Fruit fly (Drosophila melanogaster): Measurements from ENCODE around the gene Mst87F.

Mst87F gene

dm6 chr3R:13827953-13828922 lies at the start of gene Mst87F:
Gene Mst87F (minus strand): TSS chr3R:13828008.
- TF ChIP-seq rn (GFP tag; IDR thresholded peaks at IDR 0.05), result no peak
- no peak for TF ChIP-seq CG4496 (GFP tag; IDR thresholded peaks at IDR 0.05)
- no peak for TF ChIP-seq CG12605 (GFP tag; IDR thresholded peaks at IDR 0.05)
- TF ChIP-seq CG8159 (tag; optimal IDR thresholded peaks at IDR 0.05), result no peak
- TF ChIP-seq fd96Ca (GFP tag; IDR thresholded peaks at IDR 0.05), result no peak
- TF ChIP-seq CG17806 (tag; optimal IDR thresholded peaks at IDR 0.05), result no peak
- TF ChIP-seq EcR (GFP tag; optimal IDR thresholded peaks at IDR 0.05), result peak; percentile 84

- TF ChIP-seq CG34367 (tag; optimal IDR thresholded peaks at IDR 0.05), result no peak
- TF ChIP-seq EcR (GFP tag; optimal IDR thresholded peaks at IDR 0.05), result no peak
- no peak for TF ChIP-seq CG12605 (GFP tag; IDR thresholded peaks at IDR 0.05)
- TF ChIP-seq fd96Ca (GFP tag; IDR thresholded peaks at IDR 0.05), result peak; percentile 26; the same call in 1 of the 3 replicates
- TF ChIP-seq CG4496 (GFP tag; IDR thresholded peaks at IDR 0.05), result 0 out of 3 replicates have a peak, but pooled peaks have one; percentile 10
Observed at dm6 chr3R:13877125-13877524, 49.3 kb upstream of the Mst87F start.

dm6 chr3R:13875438-13875861 lies 47.6 kb upstream of the Mst87F start:
- TF ChIP-seq Pif1A (GFP tag; optimal IDR thresholded peaks at IDR 0.05) (no peak), CG17806 (tag; optimal IDR thresholded peaks at IDR 0.05) (peak; percentile 48), D1 (tag; optimal IDR thresholded peaks at IDR 0.05) (no peak), Snoo (tag; optimal IDR thresholded peaks at IDR 0.05) (no peak), rn (GFP tag; IDR thresholded peaks at IDR 0.05) (no peak), gl (tag; optimal IDR thresholded peaks at IDR 0.05) (no peak), Pif1B (GFP tag; optimal IDR thresholded peaks at IDR 0.05) (no peak), CG14655 (GFP tag; optimal IDR thresholded peaks at IDR 0.05) (peak; percentile 73), CG12605 (GFP tag; IDR thresholded peaks at IDR 0.05) (no peak), fd96Ca (GFP tag; IDR thresholded peaks at IDR 0.05) (no peak), CG10348 (GFP tag; IDR thresholded peaks at IDR 0.05) (no peak), CG9948 (tag; optimal IDR thresholded peaks at IDR 0.05) (peak; percentile 75), CG4496 (GFP tag; IDR thresholded peaks at IDR 0.05) (no peak), CG13204 (GFP tag; optimal IDR thresholded peaks at IDR 0.05) (no peak), CG32121 (GFP tag; IDR thresholded peaks at IDR 0.05) (no peak), Ets98B (GFP tag; IDR thresholded peaks at IDR 0.05) (no peak), CG8301 (tag; optimal IDR thresholded peaks at IDR 0.05) (peak; percentile 12), EcR (GFP tag; optimal IDR thresholded peaks at IDR 0.05) (no peak), CG8159 (tag; optimal IDR thresholded peaks at IDR 0.05) (peak; percentile 77), CG15710 (tag; optimal IDR thresholded peaks at IDR 0.05) (peak; percentile 63), CG34367 (tag; optimal IDR thresholded peaks at IDR 0.05) (peak; percentile 36)

DNA sequence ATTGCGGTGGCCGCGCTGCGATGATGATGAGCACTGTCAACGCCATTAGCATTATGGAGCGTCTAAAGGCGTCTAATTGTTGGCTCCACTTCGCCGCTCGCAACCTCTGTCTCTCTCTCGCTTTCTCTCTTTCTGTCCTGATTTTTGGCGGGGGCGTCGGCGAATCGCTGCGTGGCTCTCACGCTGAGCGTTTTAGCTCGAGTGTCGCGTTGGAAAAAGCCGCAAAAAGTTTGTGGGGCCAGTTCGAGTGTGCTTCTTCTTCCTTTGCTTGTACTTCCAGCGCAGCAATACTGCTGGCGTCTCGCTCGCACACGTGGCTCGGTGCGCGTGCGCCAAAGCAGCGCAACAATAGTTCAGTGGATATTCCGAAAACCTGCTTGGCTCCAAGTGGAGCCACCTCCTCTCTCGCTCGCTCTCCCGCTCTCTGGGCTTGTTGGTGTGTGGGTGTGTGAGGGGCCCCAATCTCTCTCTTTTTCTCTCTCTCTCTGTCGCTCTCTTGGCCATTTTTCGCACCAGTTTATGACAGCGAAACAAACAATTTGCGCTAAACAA lies 47.1 kb upstream of the Mst87F start, which contains the start of gene E5:
Gene E5, minus strand, starts transcription at position 51 of the 552 bp plus-strand sequence.
- TF ChIP-seq fd96Ca (GFP tag; IDR thresholded peaks at IDR 0.05), result peak; percentile 51; the same call in 1 of the 3 replicates
- peak; percentile 48; the same call in 2 of the 3 replicates for TF ChIP-seq CG4496 (GFP tag; IDR thresholded peaks at IDR 0.05)
- TF ChIP-seq Ets98B (GFP tag; IDR thresholded peaks at IDR 0.05), result 0 out of 2 replicates have a peak, but pooled peaks have one; percentile 24
- TF ChIP-seq rn (GFP tag; IDR thresholded peaks at IDR 0.05), result no peak
- TF ChIP-seq CG10348 (GFP tag; IDR thresholded peaks at IDR 0.05), result no peak

- TF ChIP-seq CG14655 (GFP tag; optimal IDR thresholded peaks at IDR 0.05) (no peak), CG32121 (GFP tag; IDR thresholded peaks at IDR 0.05) (no peak), CG8159 (tag; optimal IDR thresholded peaks at IDR 0.05) (no peak), CG8301 (tag; optimal IDR thresholded peaks at IDR 0.05) (no peak), CG13204 (GFP tag; optimal IDR thresholded peaks at IDR 0.05) (no peak), Snoo (tag; optimal IDR thresholded peaks at IDR 0.05) (no peak), CG17806 (tag; optimal IDR thresholded peaks at IDR 0.05) (no peak), CG9948 (tag; optimal IDR thresholded peaks at IDR 0.05) (no peak), fd96Ca (GFP tag; IDR thresholded peaks at IDR 0.05) (no peak), rn (GFP tag; IDR thresholded peaks at IDR 0.05) (no peak), CG12605 (GFP tag; IDR thresholded peaks at IDR 0.05) (no peak), EcR (GFP tag; optimal IDR thresholded peaks at IDR 0.05) (no peak), gl (tag; optimal IDR thresholded peaks at IDR 0.05) (no peak)
Observed at dm6 chr3R:13872161-13872560, 44.4 kb upstream of the Mst87F start.

DNA sequence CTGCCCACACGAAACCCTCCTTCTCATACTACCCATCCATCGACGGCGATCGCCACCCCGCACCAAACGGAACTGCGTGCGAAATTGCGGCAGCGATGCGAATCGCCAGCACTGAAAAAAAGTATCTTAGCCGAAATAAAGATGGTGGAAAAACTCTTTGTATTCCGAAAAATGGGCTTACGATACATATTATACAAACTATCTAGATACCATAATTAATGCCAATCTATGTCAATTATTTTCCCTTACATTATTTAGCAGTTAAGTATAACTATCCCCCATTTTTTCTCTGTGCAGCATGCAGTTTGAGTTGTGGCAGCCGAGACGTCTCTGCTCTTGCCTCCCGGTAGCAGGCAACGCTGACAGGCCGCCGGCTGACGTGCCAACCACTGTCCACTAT lies 34.0 kb upstream of the Mst87F start:
- TF ChIP-seq Snoo (tag; optimal IDR thresholded peaks at IDR 0.05), result peak; percentile 58
- TF ChIP-seq CG14655 (GFP tag; optimal IDR thresholded peaks at IDR 0.05), result peak; percentile 72
- TF ChIP-seq EcR (GFP tag; optimal IDR thresholded peaks at IDR 0.05), result no peak
- peak; percentile 54 for TF ChIP-seq CG34367 (tag; optimal IDR thresholded peaks at IDR 0.05)
- TF ChIP-seq CG4496 (GFP tag; IDR thresholded peaks at IDR 0.05), result no peak; the same call in 2 of the 3 replicates
- peak; percentile 57 for TF ChIP-seq Ets98B (GFP tag; IDR thresholded peaks at IDR 0.05)
- no peak for TF ChIP-seq rn (GFP tag; IDR thresholded peaks at IDR 0.05)
- TF ChIP-seq Pif1B (GFP tag; optimal IDR thresholded peaks at IDR 0.05), result peak; percentile 9
- peak; percentile 63 for TF ChIP-seq CG15710 (tag; optimal IDR thresholded peaks at IDR 0.05)
- TF ChIP-seq gl (tag; optimal IDR thresholded peaks at IDR 0.05), result no peak
- TF ChIP-seq CG8301 (tag; optimal IDR thresholded peaks at IDR 0.05), result peak; percentile 57
- TF ChIP-seq fd96Ca (GFP tag; IDR thresholded peaks at IDR 0.05), result 0 out of 3 replicates have a peak, but pooled peaks have one; percentile 28
- no peak for TF ChIP-seq D1 (tag; optimal IDR thresholded peaks at IDR 0.05)
- TF ChIP-seq CG12605 (GFP tag; IDR thresholded peaks at IDR 0.05), result no peak
- peak; percentile 68 for TF ChIP-seq CG13204 (GFP tag; optimal IDR thresholded peaks at IDR 0.05)
- no peak for TF ChIP-seq CG10348 (GFP tag; IDR thresholded peaks at IDR 0.05)
- 0 out of 2 replicates have a peak, but pooled peaks have one; percentile 38 for TF ChIP-seq CG32121 (GFP tag; IDR thresholded peaks at IDR 0.05)
- TF ChIP-seq CG9948 (tag; optimal IDR thresholded peaks at IDR 0.05), result peak; percentile 69
- TF ChIP-seq CG17806 (tag; optimal IDR thresholded peaks at IDR 0.05), result peak; percentile 50
- TF ChIP-seq CG8159 (tag; optimal IDR thresholded peaks at IDR 0.05), result peak; percentile 65
- peak; percentile 58 for TF ChIP-seq Pif1A (GFP tag; optimal IDR thresholded peaks at IDR 0.05)
